Fruit fly (Drosophila melanogaster): Measurements from ENCODE around the gene CG9525.

CG9525 gene

dm6 chr2L:8982584-8983302 is 20.6 kb upstream of the CG9525 start (continued):
- TF ChIP-seq Vsx1 (GFP tag; optimal IDR thresholded peaks at IDR 0.05) (peak; percentile 15), sqz (GFP tag; optimal IDR thresholded peaks at IDR 0.05) (peak; percentile 49), Camta (GFP tag; optimal IDR thresholded peaks at IDR 0.05) (no peak), Meics (GFP tag; optimal IDR thresholded peaks at IDR 0.05) (peak; percentile 69), Awh (GFP tag; IDR thresholded peaks at IDR 0.05) (no peak), lmd (GFP tag; IDR thresholded peaks at IDR 0.05) (peak; percentile 62; the same call in 1 of the 2 replicates), ewg (GFP tag; optimal IDR thresholded peaks at IDR 0.05) (no peak), MBD-R2 (GFP tag; IDR thresholded peaks at IDR 0.05) (no peak), crol (GFP tag; IDR thresholded peaks at IDR 0.05) (no peak), Dip2 (GFP tag; IDR thresholded peaks at IDR 0.05) (no peak), prd (optimal IDR thresholded peaks at IDR 0.05) (no peak), prd (GFP tag; IDR thresholded peaks at IDR 0.05) (no peak; the same call in 2 of the 3 replicates), slou (GFP tag; optimal IDR thresholded peaks at IDR 0.05) (no peak), so (GFP tag; IDR thresholded peaks at IDR 0.05) (peak; percentile 70; the same call in 1 of the 3 replicates), kay (GFP tag; optimal IDR thresholded peaks at IDR 0.05) (peak; percentile 19), Hsf (GFP tag; optimal IDR thresholded peaks at IDR 0.05) (peak; percentile 38), ERR (GFP tag; optimal IDR thresholded peaks at IDR 0.05) (no peak), unpg (GFP tag; optimal IDR thresholded peaks at IDR 0.05) (peak; percentile 69), CG9437 (GFP tag; optimal IDR thresholded peaks at IDR 0.05) (peak; percentile 7), croc (GFP tag; conservative IDR thresholded peaks at IDR 0.05) (no peak), MESR4 (GFP tag; optimal IDR thresholded peaks at IDR 0.05) (no peak), CG8765 (GFP tag; IDR thresholded peaks at IDR 0.05) (no peak), CG10543 (GFP tag; optimal IDR thresholded peaks at IDR 0.05) (peak; percentile 2), Nf-YC (tag; optimal IDR thresholded peaks at IDR 0.05) (peak; percentile 11), hth (optimal IDR thresholded peaks at IDR 0.05) (no peak), CG15514 (GFP tag; optimal IDR thresholded peaks at IDR 0.05) (peak; percentile 7), stwl (tag; optimal IDR thresholded peaks at IDR 0.05) (no peak), yki (optimal IDR thresholded peaks at IDR 0.05) (no peak), CG2678 (tag; optimal IDR thresholded peaks at IDR 0.05) (peak; percentile 78), dpn (GFP tag; optimal IDR thresholded peaks at IDR 0.05) (peak; percentile 34 to 61), sd (tag; optimal IDR thresholded peaks at IDR 0.05) (peak; percentile 52), oc (tag; optimal IDR thresholded peaks at IDR 0.05) (no peak), CG8944 (GFP tag; optimal IDR thresholded peaks at IDR 0.05) (peak; percentile 13), CG7786 (GFP tag; optimal IDR thresholded peaks at IDR 0.05) (peak; percentile 11), CG6813 (GFP tag; optimal IDR thresholded peaks at IDR 0.05) (peak; percentile 38), CG1602 (GFP tag; optimal IDR thresholded peaks at IDR 0.05) (peak; percentile 28), ash1 (GFP tag; optimal IDR thresholded peaks at IDR 0.05) (no peak), NFAT (GFP tag; IDR thresholded peaks at IDR 0.05) (peak; percentile 28; the same call in 1 of the 2 replicates), run (tag; optimal IDR thresholded peaks at IDR 0.05) (peak; percentile 59), CG10979 (tag; optimal IDR thresholded peaks at IDR 0.05) (peak; percentile 1), pros (GFP tag; optimal IDR thresholded peaks at IDR 0.05) (no peak), CG4424 (GFP tag; optimal IDR thresholded peaks at IDR 0.05) (peak; percentile 36), Hand (GFP tag; optimal IDR thresholded peaks at IDR 0.05) (no peak), CG3163 (GFP tag; optimal IDR thresholded peaks at IDR 0.05) (no peak), CG16779 (GFP tag; IDR thresholded peaks at IDR 0.05) (no peak), CG7928 (GFP tag; optimal IDR thresholded peaks at IDR 0.05) (peak; percentile 4), ttk (GFP tag; IDR thresholded peaks at IDR 0.05) (peak; percentile 33; the same call in 1 of the 2 replicates), CG18011 (GFP tag; optimal IDR thresholded peaks at IDR 0.05) (peak; percentile 2), C15 (GFP tag; IDR thresholded peaks at IDR 0.05) (no peak), CG14014 (GFP tag; IDR thresholded peaks at IDR 0.05) (peak; percentile 52; the same call in 1 of the 2 replicates)

Data from whole organism, embryonic.